Worm (Caenorhabditis elegans): ENCODE measurements around the gene pqn-42.
A peak's percentile ranks its signal among the peaks of the same experiment; 100 is the strongest.

The pqn-42 gene

DNA sequence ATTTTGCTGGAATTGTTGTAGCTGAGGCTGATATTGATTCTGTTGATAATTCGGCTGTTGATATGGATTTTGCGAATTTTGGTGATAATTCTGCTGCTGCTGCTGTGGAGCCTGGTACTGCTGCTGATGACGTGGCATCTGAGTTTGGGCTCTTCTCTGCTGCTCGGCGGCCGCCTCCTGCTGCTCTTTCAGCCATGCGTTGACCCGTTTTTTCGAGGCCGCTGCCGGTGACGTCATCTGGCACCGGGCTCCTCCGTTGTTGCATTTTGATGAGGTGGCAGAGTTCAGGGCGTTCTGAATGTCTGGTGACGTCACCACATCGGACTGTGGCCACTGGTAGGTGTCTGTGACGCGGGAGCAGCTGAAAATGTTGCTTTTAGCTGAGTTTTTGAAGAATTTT is 1.8 kb downstream of the pqn-42 start:
- TF ChIP-seq lin-39 (tag; optimal IDR thresholded peaks at IDR 0.05) (no peak), crh-2 (tag; optimal IDR thresholded peaks at IDR 0.05) (no peak)

DNA sequence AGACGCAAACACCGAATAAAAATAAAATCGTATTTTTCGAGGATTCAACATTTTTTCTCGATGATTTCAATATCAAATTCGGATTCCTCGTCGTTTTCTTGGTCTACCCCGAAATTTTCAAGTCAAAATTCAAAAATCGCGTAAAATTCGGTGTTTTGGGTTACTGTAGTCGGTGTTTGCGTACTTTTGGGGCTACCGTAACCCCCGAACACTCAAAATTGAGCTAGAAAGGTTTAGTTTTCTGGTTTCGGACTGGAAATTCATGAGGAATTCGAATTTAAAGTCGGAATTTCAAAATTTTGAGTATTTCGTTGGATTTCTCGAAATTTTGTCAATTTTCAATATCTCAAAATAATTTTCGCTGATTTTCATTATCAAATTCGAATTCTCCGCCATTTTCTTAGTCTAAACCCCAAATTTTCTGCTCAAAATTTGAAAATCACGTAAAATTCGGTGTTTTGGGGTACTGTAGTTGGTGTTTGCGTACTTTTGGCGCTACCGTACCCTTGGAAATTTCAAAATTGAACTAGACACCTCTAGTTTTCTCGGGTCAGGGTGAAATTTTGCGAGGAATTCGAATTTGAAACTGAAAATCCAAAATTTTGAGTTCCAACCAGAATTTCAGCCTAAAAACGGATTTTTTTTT is 2.7 kb downstream of the pqn-42 start:
- TF ChIP-seq nhr-12 (tag; optimal IDR thresholded peaks at IDR 0.05), result no peak
- TF ChIP-seq lsy-2 (tag; optimal IDR thresholded peaks at IDR 0.05), result peak in 1 of 2 experiments; percentile 71

ce11 chrII:2454822-2455221 is 4.0 kb downstream of the pqn-42 start:
- no peak for TF ChIP-seq ztf-4 (tag; optimal IDR thresholded peaks at IDR 0.05)
- TF ChIP-seq alr-1 (tag; optimal IDR thresholded peaks at IDR 0.05), result no peak
- TF ChIP-seq ZK546.5 (tag; optimal IDR thresholded peaks at IDR 0.05), result no peak
- TF ChIP-seq ztf-1 (GFP tag; conservative IDR thresholded peaks at IDR 0.05), result no peak
- peak; percentile 85 for TF ChIP-seq fos-1 (tag; optimal IDR thresholded peaks at IDR 0.05)
- TF ChIP-seq sma-9 (GFP tag; optimal IDR thresholded peaks at IDR 0.05), result peak; percentile 9
- no peak for TF ChIP-seq sma-9 (tag; optimal IDR thresholded peaks at IDR 0.05)
- TF ChIP-seq nhr-25 (tag; optimal IDR thresholded peaks at IDR 0.05), result no peak
- TF ChIP-seq F13H6.1 (tag; optimal IDR thresholded peaks at IDR 0.05), result peak; percentile 88
- TF ChIP-seq sma-3 (GFP tag; optimal IDR thresholded peaks at IDR 0.05), result peak; percentile 27
- no peak for TF ChIP-seq lsy-2 (tag; optimal IDR thresholded peaks at IDR 0.05)
- no peak for TF ChIP-seq nhr-12 (tag; optimal IDR thresholded peaks at IDR 0.05)
- TF ChIP-seq nhr-129 (tag; optimal IDR thresholded peaks at IDR 0.05), result peak; percentile 65
- no peak for TF ChIP-seq nhr-23 (tag; optimal IDR thresholded peaks at IDR 0.05)
- TF ChIP-seq peb-1 (tag; optimal IDR thresholded peaks at IDR 0.05), result peak; percentile 77

DNA sequence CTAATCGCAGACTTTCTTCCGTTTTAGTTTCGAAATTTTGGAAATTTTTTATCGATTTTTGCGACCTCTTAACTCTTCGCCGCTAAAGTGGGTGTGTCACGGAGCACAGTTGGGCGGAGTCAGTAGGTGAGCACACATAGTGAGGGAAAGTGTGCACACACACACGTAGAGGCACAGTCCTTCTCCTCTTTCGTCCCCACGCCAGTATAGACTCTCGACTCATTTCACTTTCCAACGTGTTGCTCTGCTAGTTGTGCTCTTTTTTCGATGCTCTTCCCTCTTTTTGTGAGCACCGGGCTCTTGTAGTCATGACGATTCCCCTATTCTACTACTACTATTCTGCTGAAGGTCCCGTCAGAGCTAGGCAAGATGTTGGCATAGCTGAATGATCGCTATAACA is 6.3 kb downstream of the pqn-42 start:
- TF ChIP-seq Y55F3AM.14 (GFP tag; optimal IDR thresholded peaks at IDR 0.05) (no peak), nhr-129 (tag; optimal IDR thresholded peaks at IDR 0.05) (peak; percentile 22), fos-1 (tag; optimal IDR thresholded peaks at IDR 0.05) (peak; percentile 35), ama-1 (optimal IDR thresholded peaks at IDR 0.05) (peak; percentile 47), elt-3 (tag; optimal IDR thresholded peaks at IDR 0.05) (no peak), F13H6.1 (tag; optimal IDR thresholded peaks at IDR 0.05) (peak; percentile 36)

DNA sequence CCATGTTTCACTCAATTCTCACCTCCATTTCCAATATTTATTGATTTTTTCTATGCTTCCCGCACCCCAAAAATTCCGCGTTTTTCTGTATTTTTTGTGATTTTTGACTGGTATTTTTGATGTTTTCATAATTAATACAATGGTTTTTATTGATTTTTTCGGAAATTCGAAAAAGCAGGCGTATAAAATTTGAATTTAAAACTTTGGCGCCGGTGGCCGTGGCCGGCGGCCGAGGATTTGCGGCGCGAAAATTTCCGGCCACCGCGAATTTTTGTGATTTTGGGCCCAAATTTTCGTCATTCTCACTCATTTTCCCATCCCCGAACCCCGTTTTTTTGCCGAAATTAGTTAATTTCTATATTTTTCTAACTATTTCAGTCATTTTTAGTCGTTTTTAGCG is 7.8 kb downstream of the pqn-42 start:
- TF ChIP-seq nhr-129 (tag; optimal IDR thresholded peaks at IDR 0.05) (no peak), ztf-4 (tag; optimal IDR thresholded peaks at IDR 0.05) (no peak), nhr-12 (tag; optimal IDR thresholded peaks at IDR 0.05) (no peak), mdl-1 (tag; optimal IDR thresholded peaks at IDR 0.05) (no peak), crh-2 (tag; optimal IDR thresholded peaks at IDR 0.05) (peak; percentile 34), C34F6.9 (tag; optimal IDR thresholded peaks at IDR 0.05) (peak; percentile 32), unc-55 (GFP tag; optimal IDR thresholded peaks at IDR 0.05) (peak; percentile 40), lsy-2 (tag; optimal IDR thresholded peaks at IDR 0.05) (peak in 1 of 2 experiments; percentile 50), nhr-23 (tag; optimal IDR thresholded peaks at IDR 0.05) (no peak), ama-1 (optimal IDR thresholded peaks at IDR 0.05) (no peak), nhr-6 (tag; optimal IDR thresholded peaks at IDR 0.05) (no peak), sma-3 (GFP tag; optimal IDR thresholded peaks at IDR 0.05) (peak; percentile 46), mbf-1 (tag; optimal IDR thresholded peaks at IDR 0.05) (no peak), gmeb-1 (tag; optimal IDR thresholded peaks at IDR 0.05) (peak; percentile 80)

- TF ChIP-seq snpc-4 (tag; optimal IDR thresholded peaks at IDR 0.05), result no peak
These were observed 12.1 kb downstream of the pqn-42 start for ce11 chrII:2446727-2447126.

ce11 chrII:2445164-2445563 is 13.6 kb downstream of the pqn-42 start:
- TF ChIP-seq sma-9 (GFP tag; optimal IDR thresholded peaks at IDR 0.05) (no peak), sma-9 (tag; optimal IDR thresholded peaks at IDR 0.05) (no peak), nhr-21 (tag; optimal IDR thresholded peaks at IDR 0.05) (no peak), egl-27 (tag; optimal IDR thresholded peaks at IDR 0.05) (no peak), mdl-1 (tag; optimal IDR thresholded peaks at IDR 0.05) (no peak), Y55F3AM.14 (GFP tag; optimal IDR thresholded peaks at IDR 0.05) (no peak), elt-3 (tag; optimal IDR thresholded peaks at IDR 0.05) (no peak), C34F6.9 (tag; optimal IDR thresholded peaks at IDR 0.05) (no peak), ztf-4 (tag; optimal IDR thresholded peaks at IDR 0.05) (no peak), R02D3.7 (tag; optimal IDR thresholded peaks at IDR 0.05) (no peak), lin-11 (tag; optimal IDR thresholded peaks at IDR 0.05) (no peak), lin-39 (tag; optimal IDR thresholded peaks at IDR 0.05) (no peak), zag-1 (tag; optimal IDR thresholded peaks at IDR 0.05) (no peak), dmd-4 (tag; optimal IDR thresholded peaks at IDR 0.05) (no peak), ZK546.5 (tag; optimal IDR thresholded peaks at IDR 0.05) (no peak)

Data from whole organism, L2 larva.